Worm (Caenorhabditis elegans): ENCODE measurements around the gene lmp-2.

- TF ChIP-seq mep-1 (tag; optimal IDR thresholded peaks at IDR 0.05) (no peak), ham-2 (GFP tag; optimal IDR thresholded peaks at IDR 0.05) (no peak), nhr-28 (tag; optimal IDR thresholded peaks at IDR 0.05) (no peak), ces-1 (GFP tag; optimal IDR thresholded peaks at IDR 0.05) (no peak), unc-120 (tag; optimal IDR thresholded peaks at IDR 0.05; ENCODE audit: poor library complexity, severe bottlenecking) (no peak), nhr-12 (tag; optimal IDR thresholded peaks at IDR 0.05) (no peak), zip-8 (tag; optimal IDR thresholded peaks at IDR 0.05) (no peak), nhr-76 (tag; optimal IDR thresholded peaks at IDR 0.05) (no peak), lin-32 (GFP tag; optimal IDR thresholded peaks at IDR 0.05) (no peak), unc-39 (tag; optimal IDR thresholded peaks at IDR 0.05) (no peak), pha-4 (tag; optimal IDR thresholded peaks at IDR 0.05) (no peak), elt-1 (tag; optimal IDR thresholded peaks at IDR 0.05; ENCODE audit: borderline replicate concordance, insufficient read depth) (no peak), ztf-11 (tag; optimal IDR thresholded peaks at IDR 0.05) (no peak), tbx-8 (GFP tag; optimal IDR thresholded peaks at IDR 0.05) (no peak)
Measured at ce11 chrX:1119305-1119704, 6.1 kb upstream of the lmp-2 start, which contains the start of gene C05D9.7.

Measured in whole organism, mixed stage, embryonic.